Worm (Caenorhabditis elegans) whole organism, L4 larva: Measurements from ENCODE around the gene such-1.

Experiments
- nhr-42 ChIP-seq: fragments of 200-800 bp; sonication (Bioruptor generic); IDR thresholded peaks from 2 replicates; pipeline ENCODE4 v1.3.6; 2022; ENCODE audit warnings: missing genetic modification characterization, missing compliant biosample characterization
- unc-62 ChIP-seq, 3 experiments: fragments of 150-350 bp in 1 of 3; sonication (generic microtip); optimal IDR thresholded peaks in 2 of 3; peaks in 1 of 3; 1 replicate in 1 of 3; 2 replicates in 2 of 3; lab custom pipeline; 2014 to 2017; ENCODE audit warnings: missing biosample characterization in 3 of 3, missing genetic modification characterization in 3 of 3, missing genetic modification reagents in 3 of 3, missing genotype in 1 of 3

DNA sequence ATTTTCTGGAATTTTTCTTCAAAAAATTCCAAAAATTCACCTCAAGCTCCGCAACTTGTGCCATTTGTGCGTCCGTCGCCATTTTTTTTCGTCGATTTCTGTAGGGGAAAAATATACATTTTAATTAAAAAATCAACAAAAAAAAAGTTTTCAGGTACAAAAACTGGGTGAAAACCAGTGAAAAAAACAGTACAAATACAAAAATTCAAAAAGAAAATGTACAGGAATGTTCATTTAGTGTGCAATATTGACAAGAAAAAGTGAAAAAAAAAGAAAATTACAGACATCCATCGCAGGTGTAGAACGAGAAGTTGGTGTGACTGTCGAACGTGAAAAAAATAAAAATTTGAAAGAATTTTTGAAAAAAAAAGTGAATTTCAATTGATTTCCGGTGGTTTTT, 20.8 kb downstream of the such-1 start, which contains the start of gene tin-10:
- TF ChIP-seq nhr-42 = no peak
- TF ChIP-seq unc-62 (GFP tag; optimal IDR thresholded peaks at IDR 0.05 in 1 of 2; lab: Kevin White, UChicago) = no peak
- TF ChIP-seq unc-62 (tag; optimal IDR thresholded peaks at IDR 0.05; lab: Kevin White, UChicago) = no peak
